Worm (Caenorhabditis elegans) whole organism, L3 larva: Measurements from ENCODE around the gene elt-1.

Source experiments
- ama-1 ChIP-seq: fragments of 150-350 bp; optimal IDR thresholded peaks from 2 replicates; lab custom pipeline; 2018
- ceh-16 ChIP-seq: sonication (generic microtip); optimal IDR thresholded peaks from 2 replicates; lab custom pipeline; 2017; ENCODE audit warnings: missing biosample characterization, missing genetic modification characterization
- ceh-82 ChIP-seq: fragments of 150-350 bp; optimal IDR thresholded peaks from 2 replicates; lab custom pipeline; 2014; ENCODE audit warnings: missing biosample characterization, missing genetic modification characterization
- daf-12 ChIP-seq: fragments of 150-350 bp; optimal IDR thresholded peaks from 2 replicates; lab custom pipeline; 2014; ENCODE audit warnings: missing biosample characterization, missing genetic modification reagents, missing genetic modification characterization
- elt-1 ChIP-seq: fragments of 150-350 bp; optimal IDR thresholded peaks from 2 replicates; lab custom pipeline; 2014; ENCODE audit warnings: missing biosample characterization, missing genetic modification characterization
- fos-1 ChIP-seq: fragments of 150-350 bp; optimal IDR thresholded peaks from 2 replicates; lab custom pipeline; 2014; ENCODE audit warnings: missing biosample characterization, missing genetic modification characterization
- lin-39 ChIP-seq: fragments of 150-350 bp; optimal IDR thresholded peaks from 2 replicates; lab custom pipeline; 2018; ENCODE audit warnings: missing biosample characterization, missing genetic modification reagents, missing genetic modification characterization
- mdl-1 ChIP-seq: fragments of 150-350 bp; optimal IDR thresholded peaks from 2 replicates; lab custom pipeline; 2014; ENCODE audit warnings: missing biosample characterization, missing genetic modification characterization
- nhr-12 ChIP-seq: fragments of 150-350 bp; optimal IDR thresholded peaks from 2 replicates; lab custom pipeline; 2014; ENCODE audit warnings: missing biosample characterization, missing genetic modification characterization
- nhr-67 ChIP-seq: fragments of 150-350 bp; optimal IDR thresholded peaks from 2 replicates; lab custom pipeline; 2014; ENCODE audit warnings: missing biosample characterization, missing genetic modification characterization
- pha-4 ChIP-seq: fragments of 150-350 bp; optimal IDR thresholded peaks from 2 replicates; lab custom pipeline; 2014; ENCODE audit warnings: missing biosample characterization, missing genetic modification reagents, missing genetic modification characterization
- skn-1 ChIP-seq: fragments of 150-350 bp; optimal IDR thresholded peaks from 2 replicates; lab custom pipeline; 2014; ENCODE audit warnings: missing biosample characterization, missing genetic modification characterization
- ztf-4 ChIP-seq: fragments of 150-350 bp; optimal IDR thresholded peaks from 2 replicates; lab custom pipeline; 2014; ENCODE audit warnings: missing biosample characterization, missing genetic modification characterization

ce11 chrIV:9614695-9615094, at the start of gene elt-1:
- TF ChIP-seq skn-1 (tag; lab: Kevin White, UChicago), result no peak
- no peak for TF ChIP-seq ama-1 (lab: Kevin White, UChicago)
- no peak for TF ChIP-seq mdl-1 (tag; lab: Kevin White, UChicago)
- no peak for TF ChIP-seq lin-39 (tag; lab: Kevin White, UChicago)
- no peak for TF ChIP-seq elt-1 (tag; lab: Kevin White, UChicago)
- TF ChIP-seq daf-12 (tag; lab: Kevin White, UChicago), result no peak
- TF ChIP-seq nhr-67 (tag; lab: Kevin White, UChicago), result no peak
- TF ChIP-seq nhr-12, result no peak
- TF ChIP-seq ceh-16 (tag; lab: Kevin White, UChicago), result no peak
- TF ChIP-seq ztf-4 (tag; lab: Kevin White, UChicago), result no peak
- no peak for TF ChIP-seq pha-4 (tag; lab: Kevin White, UChicago)
- no peak for TF ChIP-seq ceh-82 (tag; lab: Kevin White, UChicago)
- no peak for TF ChIP-seq fos-1 (tag; lab: Kevin White, UChicago)
